Fruit fly (Drosophila melanogaster) whole organism, prepupa: ENCODE measurements around the gene slow.

Source experiments
- Blimp-1 ChIP-seq: fragments of 200-800 bp; sonication (Bioruptor generic); optimal IDR thresholded peaks from 3 replicates; lab custom pipeline; 2017; ENCODE audit warnings: missing biosample characterization, missing genetic modification characterization, mild to moderate bottlenecking, moderate library complexity, missing genetic modification reagents
- CG10631 ChIP-seq: fragments of 200-800 bp; sonication (Bioruptor generic); optimal IDR thresholded peaks from 2 replicates; lab custom pipeline; 2016; ENCODE audit warnings: missing biosample characterization, missing genetic modification characterization
- CG10669 ChIP-seq: fragments of 200-800 bp; sonication (Bioruptor generic); optimal IDR thresholded peaks from 3 replicates; lab custom pipeline; 2018; ENCODE audit warnings: missing biosample characterization, mild to moderate bottlenecking, missing genetic modification characterization, moderate library complexity
- CG11294 ChIP-seq: fragments of 200-800 bp; sonication (Bioruptor generic); IDR thresholded peaks from 2 replicates; pipeline ENCODE4 v1.3.6; 2022; ENCODE audit warnings: missing biosample characterization, missing genetic modification characterization
- CG11762 ChIP-seq: fragments of 200-800 bp; sonication (Bioruptor generic); optimal IDR thresholded peaks from 3 replicates; lab custom pipeline; 2016; ENCODE audit warnings: missing biosample characterization, missing genetic modification characterization; ENCODE audit not compliant: insufficient read depth
- CG11902 ChIP-seq: fragments of 200-800 bp; sonication (Bioruptor generic); optimal IDR thresholded peaks from 3 replicates; lab custom pipeline; 2016; ENCODE audit warnings: missing biosample characterization, missing genetic modification characterization
- CG15336 ChIP-seq: fragments of 200-800 bp; sonication (Bioruptor generic); IDR thresholded peaks from 2 replicates; pipeline ENCODE4 v1.3.6; 2022; ENCODE audit warnings: missing biosample characterization, missing genetic modification characterization
- CG16779 ChIP-seq: fragments of 200-800 bp; sonication (Bioruptor generic); optimal IDR thresholded peaks from 3 replicates; lab custom pipeline; 2017; ENCODE audit warnings: missing biosample characterization, mild to moderate bottlenecking, missing genetic modification characterization
- CG3032 ChIP-seq: fragments of 200-800 bp; optimal IDR thresholded peaks from 2 replicates; lab custom pipeline; 2019; ENCODE audit warnings: missing biosample characterization, mild to moderate bottlenecking, missing genetic modification characterization, moderate library complexity
- CG31627 ChIP-seq: fragments of 200-800 bp; sonication (Bioruptor generic); optimal IDR thresholded peaks from 3 replicates; lab custom pipeline; 2016; ENCODE audit warnings: missing biosample characterization, missing genetic modification characterization
- CG32006 ChIP-seq: fragments of 200-800 bp; sonication (Bioruptor generic); optimal IDR thresholded peaks from 3 replicates; lab custom pipeline; 2017; ENCODE audit warnings: missing biosample characterization, mild to moderate bottlenecking, missing genetic modification characterization
- CG3919 ChIP-seq: fragments of 200-800 bp; sonication (Bioruptor generic); optimal IDR thresholded peaks from 3 replicates; lab custom pipeline; 2016; ENCODE audit warnings: missing biosample characterization, missing genetic modification characterization
- CG4318 ChIP-seq: fragments of 200-800 bp; sonication (Bioruptor generic); optimal IDR thresholded peaks from 3 replicates; lab custom pipeline; 2017; ENCODE audit warnings: missing biosample characterization, mild to moderate bottlenecking, missing genetic modification characterization
- CG6163 ChIP-seq: fragments of 200-800 bp; sonication (Bioruptor generic); IDR thresholded peaks from 3 replicates; pipeline ENCODE4 v1.3.6; 2022; ENCODE audit warnings: missing biosample characterization, missing genetic modification characterization
- CG6792 ChIP-seq: fragments of 200-800 bp; sonication (Bioruptor generic); optimal IDR thresholded peaks from 3 replicates; lab custom pipeline; 2016; ENCODE audit warnings: missing biosample characterization, missing genetic modification characterization
- CG7368 ChIP-seq: fragments of 200-800 bp; sonication (Bioruptor generic); optimal IDR thresholded peaks from 3 replicates; lab custom pipeline; 2016; ENCODE audit warnings: missing biosample characterization, missing genetic modification characterization
- CG8119 ChIP-seq: fragments of 200-800 bp; sonication (Bioruptor generic); IDR thresholded peaks from 3 replicates; pipeline ENCODE4 v1.3.6; 2022; ENCODE audit warnings: missing biosample characterization, missing genetic modification characterization
- CG8319 ChIP-seq: fragments of 200-800 bp; sonication (Bioruptor generic); optimal IDR thresholded peaks from 3 replicates; lab custom pipeline; 2016; ENCODE audit warnings: missing biosample characterization, missing genetic modification characterization
- CG8632 ChIP-seq: fragments of 200-800 bp; sonication (Bioruptor generic); optimal IDR thresholded peaks from 3 replicates; lab custom pipeline; 2016; ENCODE audit warnings: missing biosample characterization, missing genetic modification characterization
- CG9139 ChIP-seq: fragments of 200-800 bp; sonication (Bioruptor generic); optimal IDR thresholded peaks from 3 replicates; lab custom pipeline; 2017; ENCODE audit warnings: missing biosample characterization, mild to moderate bottlenecking, missing genetic modification characterization
- Eip78C ChIP-seq: fragments of 200-800 bp; sonication (Bioruptor generic); peaks from one replicate; lab custom pipeline; 2016; ENCODE audit warnings: missing biosample characterization, missing genetic modification characterization
- Eip93F ChIP-seq: fragments of 200-800 bp; sonication (Bioruptor generic); optimal IDR thresholded peaks from 2 replicates; lab custom pipeline; 2016; ENCODE audit warnings: missing biosample characterization, mild to moderate bottlenecking, missing genetic modification characterization
- Ets21C ChIP-seq: fragments of 200-800 bp; sonication (Bioruptor generic); optimal IDR thresholded peaks from 3 replicates; lab custom pipeline; 2016; ENCODE audit warnings: missing biosample characterization, missing genetic modification characterization
- Ets96B ChIP-seq: fragments of 200-800 bp; optimal IDR thresholded peaks from 2 replicates; lab custom pipeline; 2019; ENCODE audit warnings: missing biosample characterization, mild to moderate bottlenecking, missing genetic modification characterization, moderate library complexity
- Gug ChIP-seq: fragments of 200-800 bp; sonication (Bioruptor generic); IDR thresholded peaks from 2 replicates; pipeline ENCODE4 v1.3.6; 2022; ENCODE audit warnings: missing biosample characterization, missing genetic modification characterization
- Hr38 ChIP-seq: sonication (Bioruptor generic); optimal IDR thresholded peaks from 2 replicates; lab custom pipeline; 2016; ENCODE audit warnings: missing biosample characterization, missing genetic modification characterization
- Hr39 ChIP-seq: fragments of 200-800 bp; sonication (Bioruptor generic); optimal IDR thresholded peaks from 2 replicates; lab custom pipeline; 2016; ENCODE audit warnings: missing biosample characterization, missing genetic modification characterization
- Lpt ChIP-seq: fragments of 200-800 bp; sonication (Bioruptor generic); optimal IDR thresholded peaks from 3 replicates; lab custom pipeline; 2016; ENCODE audit warnings: missing biosample characterization, missing genetic modification characterization
- Met ChIP-seq: fragments of 200-800 bp; sonication (Bioruptor generic); optimal IDR thresholded peaks from 3 replicates; lab custom pipeline; 2016; ENCODE audit warnings: missing biosample characterization, missing genetic modification characterization
- Smox ChIP-seq: fragments of 200-800 bp; sonication (Bioruptor generic); optimal IDR thresholded peaks from 3 replicates; lab custom pipeline; 2016; ENCODE audit warnings: missing biosample characterization, missing genetic modification characterization
- Sox102F ChIP-seq: fragments of 200-800 bp; sonication (Bioruptor generic); optimal IDR thresholded peaks from 2 replicates; lab custom pipeline; 2016; ENCODE audit warnings: missing biosample characterization, mild to moderate bottlenecking, missing genetic modification characterization
- Sox14 ChIP-seq: fragments of 200-800 bp; sonication (Bioruptor generic); optimal IDR thresholded peaks from 3 replicates; lab custom pipeline; 2016; ENCODE audit warnings: missing biosample characterization, missing genetic modification characterization
- acj6 ChIP-seq: fragments of 200-800 bp; sonication (Bioruptor generic); optimal IDR thresholded peaks from 3 replicates; lab custom pipeline; 2016; ENCODE audit warnings: missing biosample characterization, missing genetic modification characterization
- cyc ChIP-seq: fragments of 200-800 bp; sonication (Bioruptor generic); optimal IDR thresholded peaks from 3 replicates; lab custom pipeline; 2016; ENCODE audit warnings: missing biosample characterization, missing genetic modification characterization
- dsx ChIP-seq: fragments of 200-800 bp; optimal IDR thresholded peaks from 3 replicates; lab custom pipeline; 2019; ENCODE audit warnings: missing biosample characterization, mild to moderate bottlenecking, missing genetic modification characterization, moderate library complexity; ENCODE audit not compliant: poor library complexity, severe bottlenecking
- eg ChIP-seq: fragments of 200-800 bp; sonication (Bioruptor generic); IDR thresholded peaks from 3 replicates; pipeline ENCODE4 v1.3.6; 2022; ENCODE audit warnings: missing biosample characterization, missing genetic modification characterization
- esn ChIP-seq: fragments of 200-800 bp; sonication (Bioruptor generic); optimal IDR thresholded peaks from 2 replicates; lab custom pipeline; 2016; ENCODE audit warnings: missing biosample characterization, mild to moderate bottlenecking, missing genetic modification characterization, moderate library complexity
- fd59A ChIP-seq: fragments of 200-800 bp; sonication (Bioruptor generic); optimal IDR thresholded peaks from 2 replicates; lab custom pipeline; 2017; ENCODE audit warnings: missing biosample characterization, mild to moderate bottlenecking, missing genetic modification characterization, missing genetic modification reagents
- fkh ChIP-seq: fragments of 200-800 bp; sonication (Bioruptor generic); optimal IDR thresholded peaks from 3 replicates; lab custom pipeline; 2017; ENCODE audit warnings: missing biosample characterization, mild to moderate bottlenecking, missing genetic modification characterization, moderate library complexity
- lz ChIP-seq: fragments of 200-800 bp; sonication (Bioruptor generic); optimal IDR thresholded peaks from 3 replicates; lab custom pipeline; 2016; ENCODE audit warnings: missing biosample characterization, missing genetic modification characterization
- net ChIP-seq: fragments of 200-800 bp; sonication (Bioruptor generic); optimal IDR thresholded peaks from 3 replicates; lab custom pipeline; 2016; ENCODE audit warnings: missing biosample characterization, missing genetic modification characterization
- pdm3 ChIP-seq: fragments of 200-800 bp; sonication (Bioruptor generic); optimal IDR thresholded peaks from 3 replicates; lab custom pipeline; 2016; ENCODE audit warnings: missing biosample characterization, missing genetic modification characterization
- salr ChIP-seq, 2 experiments: fragments of 200-800 bp; sonication (Bioruptor generic); optimal IDR thresholded peaks; 3 replicates each; lab custom pipeline; 2016 to 2018; ENCODE audit warnings: missing biosample characterization in 2 of 2, missing genetic modification characterization in 2 of 2, mild to moderate bottlenecking in 1 of 2
- spab ChIP-seq: fragments of 200-800 bp; sonication (Bioruptor generic); optimal IDR thresholded peaks from 2 replicates; lab custom pipeline; 2017; ENCODE audit warnings: missing biosample characterization, mild to moderate bottlenecking, missing genetic modification characterization, missing genetic modification reagents
- ss ChIP-seq, 2 experiments: fragments of 200-800 bp; sonication (Bioruptor generic); optimal IDR thresholded peaks; 2 replicates in 1 of 2; 3 replicates in 1 of 2; lab custom pipeline; 2017 to 2018; ENCODE audit warnings: mild to moderate bottlenecking in 2 of 2, missing biosample characterization in 2 of 2, missing genetic modification characterization in 2 of 2, moderate library complexity in 1 of 2
- svp ChIP-seq: fragments of 200-800 bp; sonication (Bioruptor generic); peaks from one replicate; lab custom pipeline; 2016; ENCODE audit warnings: missing biosample characterization, missing genetic modification characterization
- topi ChIP-seq: fragments of 200-800 bp; sonication (Bioruptor generic); optimal IDR thresholded peaks from 3 replicates; lab custom pipeline; 2016; ENCODE audit warnings: missing biosample characterization, missing genetic modification characterization
- vri ChIP-seq: fragments of 200-800 bp; sonication (Bioruptor generic); optimal IDR thresholded peaks from 3 replicates; lab custom pipeline; 2016; ENCODE audit warnings: missing biosample characterization, mild to moderate bottlenecking, missing genetic modification characterization

The slow gene

dm6 chr3L:4397137-4397536 is 12.9 kb downstream of the slow start:
- TF ChIP-seq CG8319 (GFP tag; lab: Kevin White, UChicago) (no peak), CG4318 (no peak), CG7368 (GFP tag; lab: Kevin White, UChicago) (no peak), salr (GFP tag; optimal IDR thresholded peaks at IDR 0.05; lab: Kevin White, UChicago) (peak in 1 of 2 experiments; percentile 49), CG3032 (tag; lab: Kevin White, UChicago) (no peak), Eip78C (GFP tag; lab: Kevin White, UChicago) (peak; percentile 10), cyc (no peak), CG10631 (no peak), CG32006 (GFP tag; lab: Kevin White, UChicago) (peak; percentile 53), esn (GFP tag; lab: Kevin White, UChicago) (no peak), CG11902 (GFP tag; lab: Kevin White, UChicago) (no peak), Sox14 (GFP tag; lab: Kevin White, UChicago) (no peak), vri (GFP tag; lab: Kevin White, UChicago) (no peak), Gug (GFP tag; lab: Robert Waterston, UW) (no peak), CG10669 (GFP tag; lab: Kevin White, UChicago) (no peak), Eip93F (GFP tag; lab: Kevin White, UChicago) (no peak), eg (0 out of 3 replicates have a peak, but pooled peaks have one; percentile 6), CG11762 (GFP tag; lab: Kevin White, UChicago) (no peak), CG6163 (GFP tag; lab: Robert Waterston, UW) (no peak)

- no peak for TF ChIP-seq lz (GFP tag; lab: Kevin White, UChicago)
- TF ChIP-seq Sox102F (GFP tag; lab: Kevin White, UChicago) = peak; percentile 6
- TF ChIP-seq svp (GFP tag; lab: Kevin White, UChicago) = peak; percentile 51
- no peak for TF ChIP-seq cyc
- TF ChIP-seq topi (GFP tag; lab: Kevin White, UChicago) = no peak
- peak; percentile 34 for TF ChIP-seq pdm3 (GFP tag; lab: Kevin White, UChicago)
- TF ChIP-seq CG31627 (GFP tag; lab: Kevin White, UChicago) = peak; percentile 28
- no peak for TF ChIP-seq Ets21C (GFP tag; lab: Kevin White, UChicago)
- TF ChIP-seq vri (GFP tag; lab: Kevin White, UChicago) = no peak
- TF ChIP-seq Hr39 (GFP tag; lab: Kevin White, UChicago) = peak; percentile 29
- TF ChIP-seq CG15336 (GFP tag; lab: Robert Waterston, UW) = peak; percentile 40; the same call in 1 of the 2 replicates
- no peak for TF ChIP-seq CG7368 (GFP tag; lab: Kevin White, UChicago)
- TF ChIP-seq ss (GFP tag; optimal IDR thresholded peaks at IDR 0.05; lab: Kevin White, UChicago) = no peak
- peak; percentile 77; the same call in 2 of the 3 replicates for TF ChIP-seq CG6163 (GFP tag; lab: Robert Waterston, UW)
- TF ChIP-seq CG10669 (GFP tag; lab: Kevin White, UChicago) = no peak
- TF ChIP-seq fd59A = no peak
- no peak for TF ChIP-seq CG3032 (tag; lab: Kevin White, UChicago)
- no peak for TF ChIP-seq Eip93F (GFP tag; lab: Kevin White, UChicago)
- TF ChIP-seq CG9139 = no peak
- TF ChIP-seq Lpt (GFP tag; lab: Kevin White, UChicago) = peak; percentile 35
- no peak for TF ChIP-seq Ets96B (tag; lab: Kevin White, UChicago)
- TF ChIP-seq Eip78C (GFP tag; lab: Kevin White, UChicago) = peak; percentile 80
- TF ChIP-seq salr (GFP tag; optimal IDR thresholded peaks at IDR 0.05; lab: Kevin White, UChicago) = peak in 1 of 2 experiments; percentile 59
- no peak for TF ChIP-seq CG6792 (GFP tag; lab: Kevin White, UChicago)
- TF ChIP-seq Blimp-1 (GFP tag; lab: Kevin White, UChicago) = no peak
- TF ChIP-seq CG11294 (GFP tag; lab: Robert Waterston, UW) = no peak
- peak; percentile 35 for TF ChIP-seq CG16779 (tag; lab: Kevin White, UChicago)
- TF ChIP-seq CG11762 (GFP tag; lab: Kevin White, UChicago) = no peak
- TF ChIP-seq CG8319 (GFP tag; lab: Kevin White, UChicago) = no peak
- TF ChIP-seq dsx = no peak
- no peak for TF ChIP-seq fkh
- peak; percentile 32 for TF ChIP-seq net (GFP tag; lab: Kevin White, UChicago)
- TF ChIP-seq acj6 (GFP tag; lab: Kevin White, UChicago) = peak; percentile 28
- TF ChIP-seq CG3919 = peak; percentile 43
- TF ChIP-seq CG8632 (GFP tag; lab: Kevin White, UChicago) = peak; percentile 12
- peak; percentile 37; the same call in 1 of the 2 replicates for TF ChIP-seq Gug (GFP tag; lab: Robert Waterston, UW)
- TF ChIP-seq Hr38 = no peak
- TF ChIP-seq CG8119 (GFP tag; lab: Robert Waterston, UW) = no peak
- TF ChIP-seq Met = peak; percentile 36
- no peak for TF ChIP-seq Smox (GFP tag; lab: Kevin White, UChicago)
- TF ChIP-seq CG32006 (GFP tag; lab: Kevin White, UChicago) = peak; percentile 70
- no peak for TF ChIP-seq spab (GFP tag; lab: Kevin White, UChicago)
Observed at dm6 chr3L:4397874-4398273, 13.6 kb downstream of the slow start.
